Fruit fly (Drosophila melanogaster) whole organism, embryonic: Measurements from ENCODE around the gene CG32645.

Experiments
- Bdp1 ChIP-seq: fragments of 200-800 bp; sonication (Bioruptor generic); optimal IDR thresholded peaks from 3 replicates; lab custom pipeline; 2016; ENCODE audit warnings: missing biosample characterization, missing genetic modification characterization
- CG10654 ChIP-seq: fragments of 200-800 bp; sonication (Bioruptor generic); optimal IDR thresholded peaks from 2 replicates; lab custom pipeline; 2016; ENCODE audit warnings: missing biosample characterization, missing genetic modification characterization
- CG11723 ChIP-seq: fragments of 200-800 bp; sonication (Bioruptor generic); optimal IDR thresholded peaks from 2 replicates; lab custom pipeline; 2017; ENCODE audit warnings: missing biosample characterization, mild to moderate bottlenecking, missing genetic modification characterization
- CG12391 ChIP-seq: fragments of 200-800 bp; sonication (Bioruptor generic); optimal IDR thresholded peaks from 3 replicates; lab custom pipeline; 2018; ENCODE audit warnings: missing biosample characterization, mild to moderate bottlenecking, missing genetic modification characterization, moderate library complexity
- CG13624 ChIP-seq: fragments of 200-800 bp; sonication (Bioruptor generic); optimal IDR thresholded peaks from 2 replicates; lab custom pipeline; 2016; ENCODE audit warnings: missing biosample characterization, missing genetic modification characterization
- CG16863 ChIP-seq: fragments of 200-800 bp; sonication (Bioruptor generic); optimal IDR thresholded peaks from 3 replicates; lab custom pipeline; 2016; ENCODE audit warnings: missing biosample characterization, missing genetic modification characterization
- CG17385 ChIP-seq: fragments of 200-800 bp; sonication (Bioruptor generic); optimal IDR thresholded peaks from 3 replicates; lab custom pipeline; 2018; ENCODE audit warnings: missing biosample characterization, mild to moderate bottlenecking, missing genetic modification characterization
- CG18476 ChIP-seq: fragments of 200-800 bp; sonication (Bioruptor generic); optimal IDR thresholded peaks from 2 replicates; lab custom pipeline; 2016; ENCODE audit warnings: missing biosample characterization, mild to moderate bottlenecking, missing genetic modification characterization
- CG18619 ChIP-seq: fragments of 200-800 bp; sonication (Bioruptor generic); optimal IDR thresholded peaks from 3 replicates; lab custom pipeline; 2017; ENCODE audit warnings: missing biosample characterization, mild to moderate bottlenecking, missing genetic modification characterization
- CG2712 ChIP-seq: fragments of 200-800 bp; optimal IDR thresholded peaks from 3 replicates; lab custom pipeline; 2019; ENCODE audit warnings: missing biosample characterization, mild to moderate bottlenecking, missing genetic modification characterization, moderate library complexity
- CG3163 ChIP-seq: fragments of 200-800 bp; sonication (Bioruptor generic); optimal IDR thresholded peaks from 3 replicates; lab custom pipeline; 2016; ENCODE audit warnings: missing biosample characterization, missing genetic modification characterization
- CG32767 ChIP-seq: fragments of 200-800 bp; sonication (Bioruptor generic); IDR thresholded peaks from 2 replicates; pipeline ENCODE4 v1.3.6; 2022; ENCODE audit warnings: missing biosample characterization, missing genetic modification characterization
- CG43689 ChIP-seq: fragments of 200-800 bp; sonication (Bioruptor generic); IDR thresholded peaks from 2 replicates; pipeline ENCODE4 v1.3.6; 2022; ENCODE audit warnings: missing biosample characterization, missing genetic modification characterization
- CG4707 ChIP-seq: fragments of 200-800 bp; sonication (Bioruptor generic); optimal IDR thresholded peaks from 2 replicates; lab custom pipeline; 2018; ENCODE audit warnings: missing biosample characterization, mild to moderate bottlenecking, missing genetic modification characterization, moderate library complexity
- CG6689 ChIP-seq: fragments of 200-800 bp; sonication (Bioruptor generic); IDR thresholded peaks from 2 replicates; pipeline ENCODE4 v1.3.6; 2022; ENCODE audit warnings: missing biosample characterization, missing genetic modification characterization
- CG8290 ChIP-seq, 3 experiments: fragments of 200-800 bp; sonication (Bioruptor generic); optimal IDR thresholded peaks; 2 replicates each; lab custom pipeline; 2016 to 2019; ENCODE audit warnings: missing biosample characterization in 3 of 3, missing genetic modification characterization in 3 of 3, mild to moderate bottlenecking in 2 of 3, moderate library complexity in 1 of 3
- CG8924 ChIP-seq: fragments of 200-800 bp; optimal IDR thresholded peaks from 3 replicates; lab custom pipeline; 2019; ENCODE audit warnings: missing biosample characterization, mild to moderate bottlenecking, missing genetic modification characterization, moderate library complexity
- CG9609 ChIP-seq: fragments of 200-800 bp; sonication (Bioruptor generic); optimal IDR thresholded peaks from 3 replicates; lab custom pipeline; 2016; ENCODE audit warnings: missing biosample characterization, missing genetic modification characterization
- CrebB ChIP-seq: fragments of 200-800 bp; sonication (Bioruptor generic); optimal IDR thresholded peaks from 3 replicates; lab custom pipeline; 2018; ENCODE audit warnings: missing biosample characterization, mild to moderate bottlenecking, missing genetic modification characterization
- Dfd ChIP-seq, 2 experiments: fragments of >200 bp; optimal IDR thresholded peaks; 2 replicates each; lab custom pipeline; 2017; ENCODE audit warnings: missing biosample characterization in 2 of 2, missing genetic modification characterization in 2 of 2
- Dll ChIP-seq: fragments of 200-800 bp; sonication (Bioruptor generic); IDR thresholded peaks from 4 replicates; pipeline ENCODE4 v1.3.6; 2022; ENCODE audit warnings: missing biosample characterization, missing genetic modification characterization; ENCODE audit not compliant: partially characterized antibody
- Elba2 ChIP-seq: fragments of 200-800 bp; sonication (Bioruptor generic); optimal IDR thresholded peaks from 3 replicates; lab custom pipeline; 2016; ENCODE audit warnings: missing biosample characterization, missing genetic modification characterization
- Hmr ChIP-seq: fragments of 200-800 bp; sonication (Bioruptor generic); optimal IDR thresholded peaks from 3 replicates; lab custom pipeline; 2017; ENCODE audit warnings: mild to moderate bottlenecking, missing biosample characterization, missing genetic modification reagents, missing genetic modification characterization
- MBD-R2 ChIP-seq: fragments of 200-800 bp; sonication (Bioruptor generic); IDR thresholded peaks from 2 replicates; pipeline ENCODE4 v1.3.6; 2022; ENCODE audit warnings: missing biosample characterization, missing genetic modification characterization
- NC2α ChIP-seq: fragments of 200-800 bp; sonication (Bioruptor generic); optimal IDR thresholded peaks from 2 replicates; lab custom pipeline; 2016; ENCODE audit warnings: missing biosample characterization, missing genetic modification characterization
- Taf1 ChIP-seq: fragments of 200-800 bp; sonication (Bioruptor generic); IDR thresholded peaks from 2 replicates; pipeline ENCODE4 v1.3.6; 2022; ENCODE audit warnings: missing biosample characterization, missing genetic modification characterization
- Tbp ChIP-seq: fragments of >200 bp; optimal IDR thresholded peaks from 2 replicates; lab custom pipeline; 2018; ENCODE audit warnings: missing biosample characterization, missing genetic modification characterization
- Vsx1 ChIP-seq: fragments of 200-800 bp; sonication (Bioruptor generic); optimal IDR thresholded peaks from 2 replicates; lab custom pipeline; 2017; ENCODE audit warnings: missing biosample characterization, mild to moderate bottlenecking, missing genetic modification characterization, missing genetic modification reagents
- ara ChIP-seq: fragments of 200-800 bp; sonication (Bioruptor generic); IDR thresholded peaks from 2 replicates; pipeline ENCODE4 v1.3.6; 2022; ENCODE audit warnings: missing biosample characterization, missing genetic modification characterization
- bowl ChIP-seq: fragments of 200-800 bp; sonication (Bioruptor generic); IDR thresholded peaks from 2 replicates; pipeline ENCODE4 v1.3.6; 2022; ENCODE audit warnings: missing biosample characterization, missing genetic modification characterization
- da ChIP-seq: fragments of 200-800 bp; sonication (Bioruptor generic); optimal IDR thresholded peaks from 2 replicates; lab custom pipeline; 2016; ENCODE audit warnings: missing biosample characterization, missing genetic modification characterization
- dmrt99B ChIP-seq: fragments of 200-800 bp; sonication (Bioruptor generic); optimal IDR thresholded peaks from 2 replicates; lab custom pipeline; 2018; ENCODE audit warnings: missing biosample characterization, mild to moderate bottlenecking, missing genetic modification characterization, moderate library complexity
- dpn ChIP-seq, 2 experiments: fragments of 200-800 bp; sonication (Bioruptor generic); optimal IDR thresholded peaks; 3 replicates each; lab custom pipeline; 2016; ENCODE audit warnings: missing biosample characterization in 2 of 2, missing genetic modification characterization in 2 of 2
- kni ChIP-seq: fragments of 200-800 bp; sonication (Bioruptor generic); optimal IDR thresholded peaks from 3 replicates; lab custom pipeline; 2017; ENCODE audit warnings: mild to moderate bottlenecking, missing biosample characterization, missing genetic modification reagents, missing genetic modification characterization
- lov ChIP-seq, 2 experiments: fragments of 200-800 bp in 1 of 2; fragments of >200 bp in 1 of 2; sonication (Bioruptor generic) in 1 of 2; IDR thresholded peaks in 1 of 2; optimal IDR thresholded peaks in 1 of 2; 2 replicates in 1 of 2; 3 replicates in 1 of 2; pipeline versions ENCODE4 v1.3.6 to Lab custom; 2017 to 2022; ENCODE audit warnings: missing biosample characterization in 1 of 2, missing genetic modification characterization in 1 of 2
- luna ChIP-seq: fragments of 200-800 bp; sonication (Bioruptor generic); optimal IDR thresholded peaks from 2 replicates; lab custom pipeline; 2016; ENCODE audit warnings: missing biosample characterization, missing genetic modification characterization
- mirr ChIP-seq: fragments of 200-800 bp; sonication (Bioruptor generic); optimal IDR thresholded peaks from 3 replicates; lab custom pipeline; 2018; ENCODE audit warnings: missing biosample characterization, mild to moderate bottlenecking, missing genetic modification characterization
- onecut ChIP-seq: fragments of 200-800 bp; sonication (Bioruptor generic); IDR thresholded peaks from 2 replicates; pipeline ENCODE4 v1.3.6; 2022; ENCODE audit warnings: missing biosample characterization, missing genetic modification characterization
- p53 ChIP-seq: fragments of 200-800 bp; sonication (Bioruptor generic); optimal IDR thresholded peaks from 2 replicates; lab custom pipeline; 2016; ENCODE audit warnings: missing biosample characterization, missing genetic modification characterization
- pan ChIP-seq, 4 experiments: fragments of >200 bp in 3 of 4; fragments of 200-800 bp in 1 of 4; sonication (Bioruptor generic) in 1 of 4; optimal IDR thresholded peaks in 3 of 4; IDR thresholded peaks in 1 of 4; 2 replicates each; pipeline versions ENCODE4 v1.3.6 to Lab custom; 2017 to 2022; ENCODE audit warnings: missing biosample characterization in 2 of 4, missing genetic modification characterization in 2 of 4, mixed read lengths in 1 of 4
- peb ChIP-seq: fragments of 200-800 bp; sonication (Bioruptor generic); IDR thresholded peaks from 2 replicates; pipeline ENCODE4 v1.3.6; 2022; ENCODE audit warnings: missing biosample characterization, missing genetic modification characterization
- pum ChIP-seq: fragments of 200-800 bp; sonication (Bioruptor generic); optimal IDR thresholded peaks from 2 replicates; lab custom pipeline; 2016; ENCODE audit warnings: missing biosample characterization, missing genetic modification characterization
- sd ChIP-seq: fragments of 200-800 bp; sonication (Bioruptor generic); optimal IDR thresholded peaks from 3 replicates; lab custom pipeline; 2018; ENCODE audit warnings: missing biosample characterization, mild to moderate bottlenecking, missing genetic modification characterization, moderate library complexity
- tin ChIP-seq: fragments of 200-800 bp; sonication (Bioruptor generic); optimal IDR thresholded peaks from 3 replicates; lab custom pipeline; 2016; ENCODE audit warnings: missing biosample characterization, missing genetic modification characterization
- twi ChIP-seq: fragments of 200-800 bp; optimal IDR thresholded peaks from 2 replicates; lab custom pipeline; 2019; ENCODE audit warnings: missing biosample characterization, mild to moderate bottlenecking, missing genetic modification characterization, moderate library complexity
- tx ChIP-seq: fragments of 200-800 bp; sonication (Bioruptor generic); optimal IDR thresholded peaks from 2 replicates; lab custom pipeline; 2016; ENCODE audit warnings: missing biosample characterization, missing genetic modification characterization
- usp ChIP-seq: fragments of >200 bp; optimal IDR thresholded peaks from 2 replicates; lab custom pipeline; 2017; ENCODE audit warnings: missing biosample characterization, missing genetic modification characterization
- zfh2 ChIP-seq: fragments of 200-800 bp; sonication (Bioruptor generic); optimal IDR thresholded peaks from 2 replicates; lab custom pipeline; 2016; ENCODE audit warnings: missing biosample characterization, missing genetic modification characterization

Gene CG32645

dm6 chrX:13094085-13094764 lies 44.8 kb upstream of the CG32645 start, which contains the start of gene CG2200 (continued):
- TF ChIP-seq NC2α, result no peak
- peak; percentile 10 to 53 for TF ChIP-seq dpn (GFP tag; optimal IDR thresholded peaks at IDR 0.05; lab: Kevin White, UChicago)
- peak; percentile 44 for TF ChIP-seq CG13624 (GFP tag; lab: Kevin White, UChicago)
- no peak for TF ChIP-seq pan (optimal IDR thresholded peaks at IDR 0.05; lab: Kevin White, UChicago)
- TF ChIP-seq pan (GFP tag; optimal IDR thresholded peaks at IDR 0.05 in 1 of 2, IDR thresholded peaks at IDR 0.05 in 1 of 2), result peak in 1 of 2 experiments; percentile 51
- TF ChIP-seq onecut, result no peak
- TF ChIP-seq Dll, result peak; percentile 89
- TF ChIP-seq CG32767 (GFP tag; lab: Robert Waterston, UW), result no peak
- peak; percentile 38 for TF ChIP-seq CG2712
- TF ChIP-seq Hmr, result peak; percentile 28
- peak; percentile 5 for TF ChIP-seq CG16863
- TF ChIP-seq p53 (GFP tag; lab: Kevin White, UChicago), result no peak

DNA sequence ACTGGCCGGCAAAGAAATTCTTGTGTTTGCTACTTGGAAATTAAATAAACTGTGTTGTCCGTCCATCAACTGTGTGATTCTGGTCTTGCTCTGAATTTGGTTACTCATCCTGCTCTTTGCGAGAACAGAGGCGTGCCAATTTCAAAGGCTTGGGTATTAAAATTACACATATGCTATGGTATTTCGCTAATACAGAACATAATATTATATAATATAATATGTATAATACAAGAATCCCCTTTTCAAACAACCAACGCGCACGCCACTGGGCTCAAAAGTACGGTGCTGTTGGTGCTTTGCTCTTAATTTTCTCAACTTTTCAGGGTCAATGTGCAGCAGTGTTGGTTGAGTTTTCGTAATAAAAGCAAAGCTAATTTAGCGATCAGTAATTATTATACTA lies 39.1 kb upstream of the CG32645 start:
- peak; percentile 79 for TF ChIP-seq CG12391 (tag; lab: Kevin White, UChicago)
- no peak for TF ChIP-seq luna (GFP tag; lab: Kevin White, UChicago)
- TF ChIP-seq dmrt99B (tag; lab: Kevin White, UChicago), result peak; percentile 75
- TF ChIP-seq Taf1 (GFP tag; lab: Robert Waterston, UW), result peak; percentile 78
- no peak for TF ChIP-seq Bdp1
- TF ChIP-seq Hmr, result peak; percentile 87
- no peak for TF ChIP-seq tx (GFP tag; lab: Kevin White, UChicago)
- peak; percentile 61; the same call in 1 of the 2 replicates for TF ChIP-seq CG43689 (GFP tag; lab: Robert Waterston, UW)
- no peak for TF ChIP-seq Elba2
- TF ChIP-seq Vsx1 (GFP tag; lab: Kevin White, UChicago), result peak; percentile 52
- TF ChIP-seq CG8924 (tag; lab: Kevin White, UChicago), result peak; percentile 84
- peak; percentile 44 for TF ChIP-seq twi (tag; lab: Kevin White, UChicago)
- TF ChIP-seq peb (GFP tag; lab: Robert Waterston, UW), result peak; percentile 33; the same call in 1 of the 2 replicates
- peak; percentile 59 for TF ChIP-seq mirr (GFP tag; lab: Kevin White, UChicago)
- peak; percentile 75 for TF ChIP-seq bowl (GFP tag; lab: Robert Waterston, UW)
- TF ChIP-seq CG3163 (GFP tag; lab: Kevin White, UChicago), result no peak
- peak; percentile 43 for TF ChIP-seq CG18476 (GFP tag; lab: Kevin White, UChicago)
- TF ChIP-seq CG18619 (GFP tag; lab: Kevin White, UChicago), result peak; percentile 71
- no peak for TF ChIP-seq CG8290 (GFP tag; optimal IDR thresholded peaks at IDR 0.05; lab: Kevin White, UChicago)
- peak in 1 of 2 experiments; percentile 74 for TF ChIP-seq CG8290 (tag; optimal IDR thresholded peaks at IDR 0.05; lab: Kevin White, UChicago)
- TF ChIP-seq lov (optimal IDR thresholded peaks at IDR 0.05; lab: Kevin White, UChicago), result no peak
- peak; percentile 64; the same call in 1 of the 3 replicates for TF ChIP-seq lov (GFP tag; IDR thresholded peaks at IDR 0.05; lab: Robert Waterston, UW)
- TF ChIP-seq ara (GFP tag; lab: Robert Waterston, UW), result peak; percentile 79
- TF ChIP-seq CG17385 (GFP tag; lab: Kevin White, UChicago), result peak; percentile 78
- TF ChIP-seq MBD-R2 (GFP tag; lab: Robert Waterston, UW), result peak; percentile 57
- peak; percentile 7 for TF ChIP-seq CG4707 (GFP tag; lab: Kevin White, UChicago)
- peak; percentile 89 for TF ChIP-seq CG6689 (GFP tag; lab: Robert Waterston, UW)
- no peak for TF ChIP-seq kni (GFP tag; lab: Kevin White, UChicago)
- no peak for TF ChIP-seq Dfd (GFP tag; optimal IDR thresholded peaks at IDR 0.05; lab: Kevin White, UChicago)
- no peak for TF ChIP-seq Tbp
- peak; percentile 59 for TF ChIP-seq tin
- peak; percentile 71 for TF ChIP-seq sd (tag; lab: Kevin White, UChicago)
- no peak for TF ChIP-seq usp (GFP tag; lab: Kevin White, UChicago)
- no peak for TF ChIP-seq pum (GFP tag; lab: Kevin White, UChicago)
- TF ChIP-seq CG11723 (GFP tag; lab: Kevin White, UChicago), result peak; percentile 65
- peak; percentile 49 for TF ChIP-seq zfh2 (GFP tag; lab: Kevin White, UChicago)
- no peak for TF ChIP-seq CG9609 (GFP tag; lab: Kevin White, UChicago)
- TF ChIP-seq da, result no peak
- peak; percentile 75 for TF ChIP-seq CrebB (tag; lab: Kevin White, UChicago)
- peak; percentile 60 for TF ChIP-seq CG10654 (GFP tag; lab: Kevin White, UChicago)
